Worm (Caenorhabditis elegans): ENCODE measurements around the gene rhgf-1.

rhgf-1 gene

ce11 chrX:10753403-10753802, 41.7 kb upstream of the rhgf-1 start, which contains the start of gene R07A4.3:
TSS of gene R07A4.3 (plus strand) at chrX:10753703.
- TF ChIP-seq K09A11.1 (tag; optimal IDR thresholded peaks at IDR 0.05; ENCODE audit: insufficient read depth), result no peak
- no peak for TF ChIP-seq C08G9.2 (tag; optimal IDR thresholded peaks at IDR 0.05)
- TF ChIP-seq pha-4 (tag; optimal IDR thresholded peaks at IDR 0.05), result no peak
- no peak for TF ChIP-seq npax-4 (tag; optimal IDR thresholded peaks at IDR 0.05)

- TF ChIP-seq ama-1 (optimal IDR thresholded peaks at IDR 0.05) (no peak), zip-5 (tag; optimal IDR thresholded peaks at IDR 0.05) (no peak), nfya-1 (tag; optimal IDR thresholded peaks at IDR 0.05) (no peak), ceh-31 (tag; optimal IDR thresholded peaks at IDR 0.05) (no peak), fax-1 (tag; optimal IDR thresholded peaks at IDR 0.05) (no peak), sox-4 (tag; optimal IDR thresholded peaks at IDR 0.05) (no peak), lin-11 (tag; optimal IDR thresholded peaks at IDR 0.05) (no peak), T23F11.4 (GFP tag; optimal IDR thresholded peaks at IDR 0.05) (no peak), ceh-2 (tag; optimal IDR thresholded peaks at IDR 0.05) (no peak)
Observed at ce11 chrX:10748145-10748544, 36.5 kb upstream of the rhgf-1 start.

ce11 chrX:10746388-10746787, 34.7 kb upstream of the rhgf-1 start, which contains the start of gene R07A4.2:
TSS of gene R07A4.2 (minus strand) at chrX:10746488.
- TF ChIP-seq che-1 (tag; optimal IDR thresholded peaks at IDR 0.05) (no peak), elt-2 (tag; optimal IDR thresholded peaks at IDR 0.05) (no peak), ets-4 (tag; optimal IDR thresholded peaks at IDR 0.05) (no peak), nfya-1 (tag; optimal IDR thresholded peaks at IDR 0.05) (no peak), dve-1 (tag; optimal IDR thresholded peaks at IDR 0.05) (no peak), pag-3 (tag; optimal IDR thresholded peaks at IDR 0.05; ENCODE audit: borderline replicate concordance) (no peak)

ce11 chrX:10734026-10734425, 22.4 kb upstream of the rhgf-1 start, which contains the start of gene egl-36:
TSS of gene egl-36 (plus strand) at chrX:10734326.
- TF ChIP-seq rnt-1 (tag; optimal IDR thresholded peaks at IDR 0.05), result no peak
- no peak for TF ChIP-seq pros-1 (tag; optimal IDR thresholded peaks at IDR 0.05)
- no peak for TF ChIP-seq sox-4 (tag; optimal IDR thresholded peaks at IDR 0.05)

- TF ChIP-seq ceh-48 (tag; optimal IDR thresholded peaks at IDR 0.05) (no peak), T23F11.4 (GFP tag; optimal IDR thresholded peaks at IDR 0.05) (no peak), hlh-6 (tag; optimal IDR thresholded peaks at IDR 0.05) (no peak), dmd-4 (tag; optimal IDR thresholded peaks at IDR 0.05; ENCODE audit: borderline replicate concordance) (no peak), ets-4 (tag; optimal IDR thresholded peaks at IDR 0.05) (no peak), pros-1 (tag; optimal IDR thresholded peaks at IDR 0.05) (no peak), ref-2 (tag; optimal IDR thresholded peaks at IDR 0.05) (no peak), sdc-2 (tag; optimal IDR thresholded peaks at IDR 0.05) (no peak), nfya-1 (tag; optimal IDR thresholded peaks at IDR 0.05) (no peak), hlh-13 (GFP tag; optimal IDR thresholded peaks at IDR 0.05) (no peak), unc-55 (GFP tag; optimal IDR thresholded peaks at IDR 0.05) (no peak), ceh-45 (GFP tag; IDR thresholded peaks at IDR 0.05) (no peak), ceh-34 (tag; optimal IDR thresholded peaks at IDR 0.05) (no peak), ceh-2 (tag; optimal IDR thresholded peaks at IDR 0.05) (no peak), ceh-22 (tag; optimal IDR thresholded peaks at IDR 0.05) (no peak), odd-2 (tag; optimal IDR thresholded peaks at IDR 0.05) (no peak), K09A11.1 (tag; optimal IDR thresholded peaks at IDR 0.05; ENCODE audit: insufficient read depth) (no peak), lin-11 (tag; optimal IDR thresholded peaks at IDR 0.05) (no peak), pat-9 (tag; optimal IDR thresholded peaks at IDR 0.05) (no peak)
Observed at ce11 chrX:10731837-10732236, 20.2 kb upstream of the rhgf-1 start.

- no peak for TF ChIP-seq ceh-24 (tag; optimal IDR thresholded peaks at IDR 0.05)
- TF ChIP-seq ceh-31 (tag; optimal IDR thresholded peaks at IDR 0.05), result no peak
Observed at ce11 chrX:10727696-10728095, 16.0 kb upstream of the rhgf-1 start.
